Worm (Caenorhabditis elegans): Measurements from ENCODE around the gene T22B7.4.

ce11 chrX:5616000-5616399 is 25.2 kb downstream of the T22B7.4 start:
- TF ChIP-seq skn-1 (tag; optimal IDR thresholded peaks at IDR 0.05) (no peak), Y5F2A.4 (GFP tag; optimal IDR thresholded peaks at IDR 0.05) (no peak), pqm-1 (tag; optimal IDR thresholded peaks at IDR 0.05) (no peak), ztf-7 (tag; optimal IDR thresholded peaks at IDR 0.05) (no peak)

Measured in whole organism, L4 larva.